Worm (Caenorhabditis elegans) whole organism, young adult: ENCODE data around the gene Y54G2A.37.

ENCODE experiments used
- F23B12.7 ChIP-seq: sonication (generic microtip); optimal IDR thresholded peaks from 2 replicates; lab custom pipeline; 2017; ENCODE audit warnings: missing genetic modification characterization, mild to moderate bottlenecking, missing compliant biosample characterization, antibody characterized with exemption, moderate library complexity; ENCODE audit not compliant: insufficient read depth
- ama-1 ChIP-seq, 3 experiments: fragments of 150-350 bp in 1 of 3; sonication (generic microtip) in 2 of 3; optimal IDR thresholded peaks; 2 replicates each; lab custom pipeline; 2014 to 2018; ENCODE audit warnings: missing biosample characterization in 2 of 3, missing genetic modification characterization in 2 of 3, missing genetic modification reagents in 2 of 3
- efl-1 ChIP-seq: fragments of 150-350 bp; optimal IDR thresholded peaks from 2 replicates; lab custom pipeline; 2014; ENCODE audit warnings: missing biosample characterization, missing genetic modification reagents, missing genetic modification characterization
- mel-28 ChIP-seq: sonication (generic microtip); optimal IDR thresholded peaks from 2 replicates; lab custom pipeline; 2016; ENCODE audit warnings: borderline replicate concordance, mild to moderate bottlenecking, missing genetic modification characterization, missing compliant biosample characterization
- nfya-1 ChIP-seq: sonication (generic microtip); optimal IDR thresholded peaks from 2 replicates; lab custom pipeline; 2017; ENCODE audit warnings: antibody characterized with exemption, missing compliant biosample characterization, missing genetic modification characterization, borderline replicate concordance; ENCODE audit not compliant: insufficient read depth
- pbrm-1 ChIP-seq: fragments of 200-800 bp; sonication (Bioruptor generic); IDR thresholded peaks from 2 replicates; pipeline ENCODE4 v1.3.6; 2022; ENCODE audit warnings: missing genetic modification reagents, missing genetic modification characterization, missing compliant biosample characterization
- snpc-4 ChIP-seq, 5 experiments: fragments of 150-350 bp in 1 of 5; sonication (generic microtip) in 4 of 5; optimal IDR thresholded peaks; 2 replicates each; lab custom pipeline; 2014 to 2018; ENCODE audit warnings: missing genetic modification characterization in 5 of 5, missing biosample characterization in 3 of 5, antibody characterized with exemption in 2 of 5, mild to moderate bottlenecking in 2 of 5, missing compliant biosample characterization in 2 of 5, missing genotype in 2 of 5, moderate library complexity in 2 of 5, missing genetic modification reagents in 1 of 5

DNA sequence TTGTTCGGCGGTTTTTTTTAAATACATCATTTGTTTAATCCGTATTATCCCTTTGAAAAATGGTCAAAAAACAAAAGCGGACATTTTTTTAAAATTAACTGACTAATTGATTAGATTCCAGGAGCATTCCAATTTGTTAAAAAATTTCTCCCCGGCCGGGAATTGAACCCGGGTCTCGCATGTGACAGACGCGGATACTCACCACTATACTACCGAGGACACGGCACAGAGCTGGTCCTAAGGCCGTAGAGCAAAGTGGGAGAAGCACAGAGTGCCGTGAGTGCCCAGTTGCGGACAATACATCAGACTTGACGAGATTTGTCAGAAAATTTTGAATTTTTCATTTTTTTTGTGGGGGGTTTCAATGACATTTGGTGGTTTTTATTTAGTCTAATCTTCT lies 19.5 kb upstream of the Y54G2A.37 start:
- TF ChIP-seq pbrm-1 = 0 out of 2 replicates have a peak, but pooled peaks have one; percentile 46
- TF ChIP-seq mel-28 = no peak
- no peak for TF ChIP-seq nfya-1 (tag; lab: Kevin White, UChicago)
- peak; percentile 79 for TF ChIP-seq F23B12.7 (tag; lab: Kevin White, UChicago)
- no peak for TF ChIP-seq ama-1 (optimal IDR thresholded peaks at IDR 0.05; lab: Kevin White, UChicago)
- TF ChIP-seq ama-1 (GFP tag; optimal IDR thresholded peaks at IDR 0.05; lab: Kevin White, UChicago) = peak in 1 of 2 experiments; percentile 54
- TF ChIP-seq snpc-4 (GFP tag; optimal IDR thresholded peaks at IDR 0.05; lab: Kevin White, UChicago) = peak; percentile 59
- peak in 3 of 4 experiments; percentile 15 to 56 (median 26) for TF ChIP-seq snpc-4 (tag; optimal IDR thresholded peaks at IDR 0.05; lab: Kevin White, UChicago)
- no peak for TF ChIP-seq efl-1
